Worm (Caenorhabditis elegans): ENCODE results near the gene srh-237.

- TF ChIP-seq fos-1 (tag; optimal IDR thresholded peaks at IDR 0.05) (no peak), ztf-4 (tag; optimal IDR thresholded peaks at IDR 0.05) (no peak), peb-1 (tag; optimal IDR thresholded peaks at IDR 0.05) (no peak), unc-39 (tag; optimal IDR thresholded peaks at IDR 0.05) (no peak), R02D3.7 (tag; optimal IDR thresholded peaks at IDR 0.05) (no peak), ama-1 (optimal IDR thresholded peaks at IDR 0.05) (no peak), nhr-21 (tag; optimal IDR thresholded peaks at IDR 0.05) (no peak)
Measured at ce11 chrV:17092262-17092661, 2.1 kb downstream of the srh-237 start, which contains the start of gene ZK218.1.
